Worm (Caenorhabditis elegans): ENCODE measurements around the gene rsp-5.

Gene rsp-5

DNA sequence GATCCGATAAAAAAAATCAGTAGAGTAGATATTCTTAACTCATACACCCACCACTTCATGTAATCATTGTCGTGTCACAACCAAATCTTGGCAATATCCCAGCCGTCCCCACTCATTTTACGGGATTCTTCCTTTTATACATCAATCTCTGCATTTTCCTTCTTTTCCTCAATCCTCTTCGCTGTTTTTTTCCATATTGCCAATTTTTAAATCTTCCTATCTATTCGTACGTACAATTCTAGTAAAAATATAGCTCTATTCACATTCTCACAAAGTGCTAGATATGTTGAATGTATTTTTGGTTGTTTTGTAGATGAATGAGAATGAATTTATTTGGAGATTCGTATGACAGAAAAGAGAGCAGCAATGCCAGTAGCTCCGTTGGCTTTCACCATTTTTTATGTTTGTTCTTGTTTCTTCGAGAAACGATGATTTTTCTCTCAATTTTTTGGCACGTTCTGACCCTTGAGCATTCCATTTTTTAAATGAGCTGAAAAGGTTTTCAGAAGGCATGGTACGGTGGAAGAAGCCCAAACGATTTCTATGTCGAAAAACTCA, 14.7 kb upstream of the rsp-5 start, which contains the start of gene T28D9.16:
Gene T28D9.16, plus strand, starts transcription at position 508 of the 558 bp plus-strand sequence.
- TF ChIP-seq flt-1 (GFP tag; IDR thresholded peaks at IDR 0.05) (no peak), ztf-29 (GFP tag; IDR thresholded peaks at IDR 0.05) (no peak), ref-1 (GFP tag; conservative IDR thresholded peaks at IDR 0.05) (no peak), med-1 (GFP tag; optimal IDR thresholded peaks at IDR 0.05; ENCODE audit: insufficient read depth) (no peak), cog-1 (tag; optimal IDR thresholded peaks at IDR 0.05) (no peak), klf-2 (GFP tag; conservative IDR thresholded peaks at IDR 0.05) (no peak), ztf-23 (GFP tag; IDR thresholded peaks at IDR 0.05) (no peak), T22C8.4 (GFP tag; IDR thresholded peaks at IDR 0.05) (no peak), tab-1 (GFP tag; IDR thresholded peaks at IDR 0.05) (no peak)

DNA sequence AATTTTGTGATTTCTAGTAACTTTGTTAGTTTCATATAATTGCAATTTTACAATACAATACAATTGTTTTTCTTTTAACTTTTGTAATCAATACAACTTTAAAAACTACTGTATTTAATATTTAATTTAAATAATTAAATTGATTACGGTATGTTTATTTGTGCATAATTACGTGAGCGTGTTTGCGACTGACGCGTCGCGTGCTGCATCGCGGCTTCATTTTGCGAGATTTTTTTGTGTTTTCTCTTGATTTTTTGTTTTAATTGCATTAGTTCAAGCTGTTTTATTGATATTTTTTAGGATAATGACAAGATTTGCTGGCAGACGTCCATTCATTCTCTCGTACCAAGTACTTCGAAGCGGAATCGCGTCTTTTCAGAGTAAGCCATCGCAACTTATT, 13.3 kb upstream of the rsp-5 start, which contains the start of gene T28D9.4:
Gene T28D9.4, plus strand, starts transcription at position 301 of the 400 bp plus-strand sequence.
- no peak for TF ChIP-seq klf-2 (GFP tag; conservative IDR thresholded peaks at IDR 0.05)
- TF ChIP-seq med-1 (GFP tag; optimal IDR thresholded peaks at IDR 0.05; ENCODE audit: insufficient read depth), result no peak
- no peak for TF ChIP-seq cog-1 (tag; optimal IDR thresholded peaks at IDR 0.05)
- TF ChIP-seq T22C8.4 (GFP tag; IDR thresholded peaks at IDR 0.05), result no peak
- TF ChIP-seq tab-1 (GFP tag; IDR thresholded peaks at IDR 0.05), result no peak
- no peak for TF ChIP-seq ztf-29 (GFP tag; IDR thresholded peaks at IDR 0.05)
- no peak for TF ChIP-seq flt-1 (GFP tag; IDR thresholded peaks at IDR 0.05)
- no peak for TF ChIP-seq ref-1 (GFP tag; conservative IDR thresholded peaks at IDR 0.05)
- TF ChIP-seq ztf-23 (GFP tag; IDR thresholded peaks at IDR 0.05), result no peak

DNA sequence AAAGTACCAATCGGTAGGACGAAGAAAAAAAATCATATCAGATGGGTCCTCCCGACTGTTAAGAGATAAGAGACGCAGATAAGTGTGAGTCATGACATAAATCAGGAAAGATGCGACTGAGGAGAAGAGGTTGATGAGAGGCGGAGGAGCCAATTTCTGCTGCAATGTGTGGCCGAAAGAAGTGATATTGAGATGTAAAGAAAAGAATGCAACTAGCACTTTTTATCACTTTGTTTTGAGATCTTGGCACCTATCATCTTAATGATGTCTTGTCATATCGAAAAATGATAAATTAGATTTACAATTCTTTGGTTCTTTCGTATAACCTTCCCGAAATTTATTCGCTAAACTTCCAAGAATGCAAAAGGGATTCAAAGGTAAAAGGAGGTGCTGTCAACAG, 7.9 kb upstream of the rsp-5 start, which contains the start of gene del-10:
Gene del-10, minus strand, starts transcription at position 24 of the 400 bp plus-strand sequence.
- TF ChIP-seq tab-1 (GFP tag; IDR thresholded peaks at IDR 0.05) (no peak), ztf-29 (GFP tag; IDR thresholded peaks at IDR 0.05) (no peak), cog-1 (tag; optimal IDR thresholded peaks at IDR 0.05) (no peak), flt-1 (GFP tag; IDR thresholded peaks at IDR 0.05) (no peak), klf-2 (GFP tag; conservative IDR thresholded peaks at IDR 0.05) (no peak), ztf-23 (GFP tag; IDR thresholded peaks at IDR 0.05) (no peak), med-1 (GFP tag; optimal IDR thresholded peaks at IDR 0.05; ENCODE audit: insufficient read depth) (no peak), T22C8.4 (GFP tag; IDR thresholded peaks at IDR 0.05) (no peak), ref-1 (GFP tag; conservative IDR thresholded peaks at IDR 0.05) (no peak)

DNA sequence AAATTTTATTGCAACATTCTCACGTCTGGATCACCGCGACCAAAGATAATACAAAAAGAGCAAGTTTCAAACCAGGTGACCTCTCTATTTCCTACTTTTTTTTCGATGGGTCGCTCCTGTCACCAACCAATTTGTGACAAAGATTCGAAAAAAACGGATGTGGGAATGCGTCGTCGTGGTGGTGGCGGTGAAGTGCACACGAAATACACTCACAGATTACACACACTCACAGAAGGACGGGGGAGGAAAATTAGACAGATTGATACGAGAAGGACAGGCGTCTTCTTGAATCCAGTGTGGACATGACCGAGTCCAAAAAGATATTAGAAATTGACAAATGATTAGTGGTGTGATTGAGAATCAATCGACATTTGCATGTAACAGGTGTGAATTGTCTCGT, 7.2 kb upstream of the rsp-5 start:
- no peak for TF ChIP-seq cog-1 (tag; optimal IDR thresholded peaks at IDR 0.05)
- no peak for TF ChIP-seq ztf-23 (GFP tag; IDR thresholded peaks at IDR 0.05)
- TF ChIP-seq T22C8.4 (GFP tag; IDR thresholded peaks at IDR 0.05), result no peak
- no peak for TF ChIP-seq med-1 (GFP tag; optimal IDR thresholded peaks at IDR 0.05; ENCODE audit: insufficient read depth)
- no peak for TF ChIP-seq klf-2 (GFP tag; conservative IDR thresholded peaks at IDR 0.05)
- TF ChIP-seq tab-1 (GFP tag; IDR thresholded peaks at IDR 0.05), result no peak
- TF ChIP-seq ztf-29 (GFP tag; IDR thresholded peaks at IDR 0.05), result no peak
- no peak for TF ChIP-seq ref-1 (GFP tag; conservative IDR thresholded peaks at IDR 0.05)

DNA sequence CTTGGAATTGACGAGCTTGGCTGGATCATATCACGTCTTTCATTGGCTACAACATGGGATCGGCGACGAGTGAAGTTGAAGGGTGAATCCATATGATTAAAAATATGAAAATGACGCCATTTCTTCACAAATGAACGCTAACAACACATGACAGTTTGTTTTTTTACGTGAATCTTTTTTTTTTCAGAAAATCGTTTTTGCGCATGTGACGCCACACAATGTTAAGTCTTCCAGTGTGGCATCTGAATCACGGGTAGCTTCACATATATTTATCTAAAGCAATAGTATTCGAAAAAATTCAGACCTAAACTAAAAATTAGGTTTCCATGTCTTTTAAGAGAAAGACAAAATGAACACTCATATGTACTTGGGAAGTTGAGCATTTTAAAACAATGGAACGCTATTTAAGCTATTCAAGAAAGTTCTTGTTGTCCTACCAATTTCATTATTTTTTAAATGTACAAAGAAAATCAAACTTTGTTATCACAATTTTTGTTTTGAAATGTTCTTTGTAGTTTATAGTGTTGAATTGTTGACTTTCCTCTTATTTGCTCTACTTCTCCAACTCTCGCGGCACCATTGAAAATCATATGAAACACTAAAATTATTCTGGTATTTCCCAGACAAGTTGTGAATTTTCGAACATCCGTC, 5.0 kb upstream of the rsp-5 start, which contains the start of the genes lido-16 and plpp-1.2:
Gene lido-16, minus strand, starts transcription at position 101 of the 651 bp plus-strand sequence.
Gene plpp-1.2, plus strand, starts transcription at position 601 of the 651 bp plus-strand sequence.
- TF ChIP-seq ref-1 (GFP tag; conservative IDR thresholded peaks at IDR 0.05), result no peak
- TF ChIP-seq cog-1 (tag; optimal IDR thresholded peaks at IDR 0.05), result no peak
- TF ChIP-seq med-1 (GFP tag; optimal IDR thresholded peaks at IDR 0.05; ENCODE audit: insufficient read depth), result no peak
- TF ChIP-seq ztf-23 (GFP tag; IDR thresholded peaks at IDR 0.05), result no peak
- no peak for TF ChIP-seq T22C8.4 (GFP tag; IDR thresholded peaks at IDR 0.05)
- TF ChIP-seq klf-2 (GFP tag; conservative IDR thresholded peaks at IDR 0.05), result no peak
- TF ChIP-seq ztf-29 (GFP tag; IDR thresholded peaks at IDR 0.05), result no peak
- TF ChIP-seq flt-1 (GFP tag; IDR thresholded peaks at IDR 0.05), result no peak
- no peak for TF ChIP-seq tab-1 (GFP tag; IDR thresholded peaks at IDR 0.05)

DNA sequence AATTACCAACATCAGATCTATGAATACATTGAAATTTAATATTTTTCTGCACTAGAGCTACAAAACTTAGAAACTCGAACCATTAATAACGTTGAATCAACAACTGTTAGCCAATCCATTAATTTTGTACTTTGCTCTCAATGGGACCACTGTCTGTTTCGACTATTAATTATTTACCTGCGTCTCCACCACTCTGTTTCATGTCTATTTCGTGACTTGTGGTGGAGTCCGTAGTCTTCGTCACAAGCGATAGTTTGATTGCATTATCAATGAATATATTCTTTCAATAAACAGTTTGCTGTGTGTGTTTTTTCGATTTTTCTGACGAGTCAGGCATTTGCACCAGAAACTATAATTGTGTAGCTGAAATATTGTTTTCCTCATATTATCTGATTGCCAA, 3.6 kb upstream of the rsp-5 start:
- TF ChIP-seq cog-1 (tag; optimal IDR thresholded peaks at IDR 0.05), result no peak
- TF ChIP-seq tab-1 (GFP tag; IDR thresholded peaks at IDR 0.05), result no peak

DNA sequence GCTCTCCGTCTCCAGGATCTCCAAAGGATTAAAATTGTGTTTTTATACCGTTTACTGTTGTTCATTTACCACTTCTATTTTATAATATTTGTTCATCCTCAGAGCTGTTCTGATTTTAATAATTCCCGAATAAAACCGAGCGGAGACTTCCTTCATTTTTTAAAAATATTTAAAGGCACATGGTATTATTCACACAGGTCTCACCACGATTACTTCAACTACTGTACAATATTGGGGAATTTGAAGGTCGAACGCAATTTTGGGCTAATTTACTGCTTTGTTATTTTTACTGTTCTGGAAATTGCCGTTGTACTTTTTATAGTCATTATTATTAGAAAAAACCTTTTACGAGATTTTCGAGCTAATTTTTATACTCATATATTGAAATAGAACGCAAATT, 1.2 kb downstream of the rsp-5 start:
- no peak for TF ChIP-seq T22C8.4 (GFP tag; IDR thresholded peaks at IDR 0.05)
- TF ChIP-seq tab-1 (GFP tag; IDR thresholded peaks at IDR 0.05), result no peak
- no peak for TF ChIP-seq med-1 (GFP tag; optimal IDR thresholded peaks at IDR 0.05; ENCODE audit: insufficient read depth)
- TF ChIP-seq ztf-29 (GFP tag; IDR thresholded peaks at IDR 0.05), result no peak
- TF ChIP-seq ref-1 (GFP tag; conservative IDR thresholded peaks at IDR 0.05), result no peak
- no peak for TF ChIP-seq ztf-23 (GFP tag; IDR thresholded peaks at IDR 0.05)
- no peak for TF ChIP-seq klf-2 (GFP tag; conservative IDR thresholded peaks at IDR 0.05)
- TF ChIP-seq flt-1 (GFP tag; IDR thresholded peaks at IDR 0.05), result no peak
- no peak for TF ChIP-seq cog-1 (tag; optimal IDR thresholded peaks at IDR 0.05)

DNA sequence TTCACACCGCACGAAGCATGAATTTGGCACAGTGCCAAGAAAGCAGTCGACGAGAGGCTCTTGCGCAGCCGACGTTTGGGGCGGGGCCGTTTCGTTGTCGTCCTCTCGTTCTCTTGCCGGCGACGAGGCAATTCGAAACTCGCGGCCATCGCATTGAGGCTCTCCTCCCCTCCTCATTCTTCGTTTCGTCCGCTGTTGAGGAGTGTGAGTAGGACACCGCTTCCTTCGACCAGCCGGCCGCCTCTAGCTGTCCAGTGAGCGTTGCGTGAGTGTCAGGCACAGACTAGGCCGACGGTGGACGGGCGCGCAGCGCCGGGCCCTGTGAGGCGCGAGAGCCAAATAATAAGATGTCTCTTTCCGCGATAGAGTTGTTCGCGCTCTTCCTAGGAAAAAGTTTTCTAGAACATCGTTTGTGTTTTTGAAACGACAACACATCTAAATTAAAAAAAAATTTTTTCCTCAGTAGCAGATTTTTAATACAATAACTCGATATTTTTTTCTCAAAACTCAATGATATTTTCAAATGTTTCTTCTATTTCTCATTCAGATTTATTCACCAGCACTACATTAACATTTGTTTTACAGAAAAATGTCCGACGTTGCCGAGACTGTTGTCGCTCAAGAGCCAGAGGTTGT, 2.0 kb downstream of the rsp-5 start, which contains the start of the genes T28D9.11 and T28D9.1:
Gene T28D9.11, minus strand, starts transcription at position 177 of the 636 bp plus-strand sequence.
Gene T28D9.1, plus strand, starts transcription at position 586 of the 636 bp plus-strand sequence.
- TF ChIP-seq ztf-29 (GFP tag; IDR thresholded peaks at IDR 0.05), result peak; percentile 7; the same call in 1 of the 2 replicates
- no peak for TF ChIP-seq T22C8.4 (GFP tag; IDR thresholded peaks at IDR 0.05)
- TF ChIP-seq ztf-23 (GFP tag; IDR thresholded peaks at IDR 0.05), result peak; percentile 64; the same call in 1 of the 2 replicates
- TF ChIP-seq klf-2 (GFP tag; conservative IDR thresholded peaks at IDR 0.05), result no peak; the same call in 1 of the 2 replicates
- peak; percentile 65; the same call in 1 of the 2 replicates for TF ChIP-seq tab-1 (GFP tag; IDR thresholded peaks at IDR 0.05)
- no peak for TF ChIP-seq ref-1 (GFP tag; conservative IDR thresholded peaks at IDR 0.05)
- peak; percentile 64; the same call in 1 of the 2 replicates for TF ChIP-seq flt-1 (GFP tag; IDR thresholded peaks at IDR 0.05)
- TF ChIP-seq med-1 (GFP tag; optimal IDR thresholded peaks at IDR 0.05; ENCODE audit: insufficient read depth), result no peak
- peak; percentile 29 for TF ChIP-seq cog-1 (tag; optimal IDR thresholded peaks at IDR 0.05)

DNA sequence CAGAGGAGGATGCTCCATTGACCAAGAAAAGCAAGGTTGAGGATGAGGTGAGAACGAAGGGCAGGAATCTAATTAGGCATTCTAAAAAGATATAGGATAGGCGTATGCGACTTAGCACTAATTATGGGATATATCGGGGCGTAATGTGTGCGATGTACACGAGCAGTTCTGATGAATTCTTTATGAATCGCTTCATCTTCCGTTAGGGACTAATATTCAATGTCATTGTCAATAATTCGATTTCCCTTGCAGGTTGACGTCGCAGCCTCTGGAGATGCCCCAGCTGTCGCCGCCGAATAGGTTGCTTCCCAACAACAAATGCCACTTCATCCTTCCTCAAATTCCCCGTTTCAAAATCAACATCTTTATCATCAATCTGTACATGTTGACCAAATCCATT, 3.2 kb downstream of the rsp-5 start:
- TF ChIP-seq ztf-29 (GFP tag; IDR thresholded peaks at IDR 0.05) (no peak), ztf-23 (GFP tag; IDR thresholded peaks at IDR 0.05) (no peak), med-1 (GFP tag; optimal IDR thresholded peaks at IDR 0.05; ENCODE audit: insufficient read depth) (no peak), flt-1 (GFP tag; IDR thresholded peaks at IDR 0.05) (no peak), cog-1 (tag; optimal IDR thresholded peaks at IDR 0.05) (no peak), T22C8.4 (GFP tag; IDR thresholded peaks at IDR 0.05) (no peak), tab-1 (GFP tag; IDR thresholded peaks at IDR 0.05) (no peak), klf-2 (GFP tag; conservative IDR thresholded peaks at IDR 0.05) (no peak), ref-1 (GFP tag; conservative IDR thresholded peaks at IDR 0.05) (no peak)
